Worm (Caenorhabditis elegans) whole organism, L1 larva: ENCODE measurements around the gene nos-3.

Experiments
- C04F5.9 ChIP-seq: sonication (generic microtip); optimal IDR thresholded peaks from 2 replicates; lab custom pipeline; 2016; ENCODE audit warnings: missing genetic modification characterization, missing compliant biosample characterization
- C16A3.4 ChIP-seq: fragments of 150-350 bp; optimal IDR thresholded peaks from 2 replicates; lab custom pipeline; 2014; ENCODE audit warnings: missing biosample characterization, missing genetic modification characterization
- C34B4.2 ChIP-seq: sonication (generic microtip); optimal IDR thresholded peaks from 2 replicates; lab custom pipeline; 2017; ENCODE audit warnings: mild to moderate bottlenecking, missing genetic modification characterization, missing compliant biosample characterization
- aha-1 ChIP-seq: fragments of 150-350 bp; optimal IDR thresholded peaks from 2 replicates; lab custom pipeline; 2014; ENCODE audit warnings: missing biosample characterization, missing genetic modification characterization
- aly-2 ChIP-seq: fragments of 150-350 bp; optimal IDR thresholded peaks from 2 replicates; lab custom pipeline; 2014; ENCODE audit warnings: missing biosample characterization, missing genetic modification characterization
- blmp-1 ChIP-seq: fragments of 150-350 bp; optimal IDR thresholded peaks from 2 replicates; lab custom pipeline; 2014; ENCODE audit warnings: missing biosample characterization, missing genetic modification characterization
- ceh-63 ChIP-seq: fragments of 200-800 bp; sonication (Bioruptor generic); optimal IDR thresholded peaks from 2 replicates; lab custom pipeline; 2018; ENCODE audit warnings: mild to moderate bottlenecking, missing genetic modification characterization, missing compliant biosample characterization
- ceh-8 ChIP-seq: fragments of 200-800 bp; sonication (Bioruptor generic); optimal IDR thresholded peaks from 2 replicates; lab custom pipeline; 2018; ENCODE audit warnings: mild to moderate bottlenecking, missing genetic modification characterization, moderate library complexity, missing compliant biosample characterization
- ceh-82 ChIP-seq, 3 experiments: fragments of 150-350 bp in 1 of 3; sonication (generic microtip) in 2 of 3; optimal IDR thresholded peaks; 2 replicates each; lab custom pipeline; 2014 to 2017; ENCODE audit warnings: missing biosample characterization in 3 of 3, missing genetic modification characterization in 3 of 3
- ceh-90 ChIP-seq: sonication (generic microtip); optimal IDR thresholded peaks from 2 replicates; lab custom pipeline; 2016; ENCODE audit warnings: missing genetic modification characterization, missing compliant biosample characterization
- ces-1 ChIP-seq: fragments of 150-350 bp; optimal IDR thresholded peaks from 2 replicates; lab custom pipeline; 2014; ENCODE audit warnings: missing biosample characterization, missing genetic modification reagents, missing genetic modification characterization
- dpl-1 ChIP-seq, 3 experiments: fragments of 150-350 bp in 2 of 3; sonication (generic microtip) in 1 of 3; optimal IDR thresholded peaks; 2 replicates each; lab custom pipeline; 2014 to 2017; ENCODE audit warnings: missing biosample characterization in 3 of 3, missing genetic modification characterization in 3 of 3, missing genetic modification reagents in 3 of 3
- efl-1 ChIP-seq, 4 experiments: fragments of 150-350 bp; optimal IDR thresholded peaks in 3 of 4; peaks in 1 of 4; 1 replicate in 1 of 4; 2 replicates in 3 of 4; lab custom pipeline; 2014; ENCODE audit warnings: missing biosample characterization in 2 of 4, missing genetic modification characterization in 2 of 4, missing genetic modification reagents in 2 of 4
- egl-27 ChIP-seq, 2 experiments: fragments of 150-350 bp in 1 of 2; sonication (generic microtip); optimal IDR thresholded peaks; 3 replicates each; lab custom pipeline; 2017 to 2018; ENCODE audit warnings: missing biosample characterization in 2 of 2, missing genetic modification characterization in 2 of 2, missing genetic modification reagents in 2 of 2
- elt-2 ChIP-seq: sonication (generic microtip); optimal IDR thresholded peaks from 2 replicates; lab custom pipeline; 2016; ENCODE audit warnings: missing genetic modification characterization, mild to moderate bottlenecking, inconsistent platforms, missing compliant biosample characterization, missing genetic modification reagents
- fkh-10 ChIP-seq: sonication (generic microtip); optimal IDR thresholded peaks from 2 replicates; lab custom pipeline; 2017; ENCODE audit warnings: missing biosample characterization, missing genetic modification reagents, missing genetic modification characterization
- fkh-4 ChIP-seq: sonication (generic microtip); optimal IDR thresholded peaks from 2 replicates; lab custom pipeline; 2016; ENCODE audit warnings: missing compliant biosample characterization, missing genetic modification characterization, borderline replicate concordance
- fos-1 ChIP-seq: fragments of 150-350 bp; optimal IDR thresholded peaks from 2 replicates; lab custom pipeline; 2014; ENCODE audit warnings: missing biosample characterization, missing genetic modification characterization
- hpl-2 ChIP-seq: fragments of 150-350 bp; optimal IDR thresholded peaks from 2 replicates; lab custom pipeline; 2014; ENCODE audit warnings: missing biosample characterization, missing genetic modification reagents, missing genetic modification characterization
- irx-1 ChIP-seq: sonication (generic microtip); optimal IDR thresholded peaks from 2 replicates; lab custom pipeline; 2016; ENCODE audit warnings: missing genetic modification characterization, missing compliant biosample characterization
- isw-1 ChIP-seq: fragments of 200-800 bp; sonication (Bioruptor generic); IDR thresholded peaks from 2 replicates; pipeline ENCODE4 v1.3.6; 2022; ENCODE audit warnings: missing genetic modification characterization, missing compliant biosample characterization
- jun-1 ChIP-seq: fragments of 150-350 bp; optimal IDR thresholded peaks from 2 replicates; lab custom pipeline; 2014; ENCODE audit warnings: missing biosample characterization, missing genetic modification reagents, missing genetic modification characterization
- lin-13 ChIP-seq: fragments of 150-350 bp; optimal IDR thresholded peaks from 2 replicates; lab custom pipeline; 2014; ENCODE audit warnings: missing biosample characterization, missing genetic modification reagents, missing genetic modification characterization
- lin-35 ChIP-seq, 2 experiments: fragments of 150-350 bp; optimal IDR thresholded peaks; 2 replicates each; lab custom pipeline; 2014; ENCODE audit warnings: missing biosample characterization in 2 of 2, missing genetic modification characterization in 2 of 2, missing genetic modification reagents in 2 of 2
- lin-39 ChIP-seq: fragments of 150-350 bp; optimal IDR thresholded peaks from 2 replicates; lab custom pipeline; 2014; ENCODE audit warnings: missing biosample characterization, missing genetic modification reagents, missing genetic modification characterization
- lsy-2 ChIP-seq, 2 experiments: fragments of 150-350 bp; optimal IDR thresholded peaks; 2 replicates each; lab custom pipeline; 2014; ENCODE audit warnings: missing biosample characterization in 2 of 2, missing genetic modification characterization in 2 of 2
- mdl-1 ChIP-seq, 2 experiments: fragments of 150-350 bp; optimal IDR thresholded peaks; 2 replicates each; lab custom pipeline; 2014 to 2017; ENCODE audit warnings: missing biosample characterization in 2 of 2, missing genetic modification characterization in 2 of 2, inconsistent platforms in 1 of 2
- mef-2 ChIP-seq: fragments of 150-350 bp; optimal IDR thresholded peaks from 2 replicates; lab custom pipeline; 2014; ENCODE audit warnings: missing biosample characterization, missing genetic modification characterization
- mep-1 ChIP-seq: fragments of 150-350 bp; optimal IDR thresholded peaks from 2 replicates; lab custom pipeline; 2014; ENCODE audit warnings: missing biosample characterization, missing genetic modification characterization
- nhr-12 ChIP-seq: sonication (generic microtip); optimal IDR thresholded peaks from 2 replicates; lab custom pipeline; 2017; ENCODE audit warnings: missing biosample characterization, missing genetic modification characterization
- nhr-19 ChIP-seq: fragments of 200-800 bp; sonication (Bioruptor generic); conservative IDR thresholded peaks from 2 replicates; pipeline ENCODE4 v1.3.6; 2022; ENCODE audit warnings: missing genetic modification characterization, missing compliant biosample characterization
- nhr-20 ChIP-seq: sonication (generic microtip); optimal IDR thresholded peaks from 2 replicates; lab custom pipeline; 2016; ENCODE audit warnings: mild to moderate bottlenecking, missing genetic modification characterization, missing compliant biosample characterization
- nhr-237 ChIP-seq: fragments of 150-350 bp; optimal IDR thresholded peaks from 2 replicates; lab custom pipeline; 2014; ENCODE audit warnings: missing biosample characterization, missing genetic modification characterization
- nhr-71 ChIP-seq: sonication (generic microtip); optimal IDR thresholded peaks from 2 replicates; lab custom pipeline; 2016; ENCODE audit warnings: mild to moderate bottlenecking, missing genetic modification characterization, moderate library complexity, missing compliant biosample characterization
- nhr-76 ChIP-seq: sonication (generic microtip); optimal IDR thresholded peaks from 2 replicates; lab custom pipeline; 2017; ENCODE audit warnings: missing biosample characterization, missing genetic modification characterization
- nhr-84 ChIP-seq: sonication (generic microtip); optimal IDR thresholded peaks from 2 replicates; lab custom pipeline; 2017; ENCODE audit warnings: missing biosample characterization, missing genetic modification characterization
- pax-3 ChIP-seq: fragments of 200-800 bp; sonication (Bioruptor generic); optimal IDR thresholded peaks from 2 replicates; lab custom pipeline; 2018; ENCODE audit warnings: mild to moderate bottlenecking, missing genetic modification characterization, moderate library complexity, missing compliant biosample characterization
- pqm-1 ChIP-seq: sonication (generic microtip); optimal IDR thresholded peaks from 3 replicates; lab custom pipeline; 2017; ENCODE audit warnings: missing biosample characterization, missing genetic modification characterization
- rnt-1 ChIP-seq: sonication (generic microtip); optimal IDR thresholded peaks from 2 replicates; lab custom pipeline; 2016; ENCODE audit warnings: mild to moderate bottlenecking, missing genetic modification characterization, moderate library complexity, missing compliant biosample characterization
- skn-1 ChIP-seq: fragments of 150-350 bp; optimal IDR thresholded peaks from 2 replicates; lab custom pipeline; 2014; ENCODE audit warnings: missing biosample characterization, missing genetic modification characterization
- snu-23 ChIP-seq: sonication (generic microtip); optimal IDR thresholded peaks from 2 replicates; lab custom pipeline; 2016; ENCODE audit warnings: missing genetic modification characterization, missing compliant biosample characterization
- sptf-1 ChIP-seq: fragments of 150-350 bp; optimal IDR thresholded peaks from 2 replicates; lab custom pipeline; 2014; ENCODE audit warnings: missing biosample characterization, missing genetic modification characterization
- sup-37 ChIP-seq: fragments of 200-800 bp; sonication (Bioruptor generic); optimal IDR thresholded peaks from 2 replicates; lab custom pipeline; 2018; ENCODE audit warnings: mild to moderate bottlenecking, missing genetic modification characterization, missing compliant biosample characterization
- tbx-2 ChIP-seq: sonication (generic microtip); optimal IDR thresholded peaks from 2 replicates; lab custom pipeline; 2016; ENCODE audit warnings: missing genetic modification characterization, missing compliant biosample characterization
- tlp-1 ChIP-seq: fragments of 150-350 bp; optimal IDR thresholded peaks from 2 replicates; lab custom pipeline; 2014; ENCODE audit warnings: missing biosample characterization, missing genetic modification characterization
- unc-130 ChIP-seq: fragments of 150-350 bp; optimal IDR thresholded peaks from 2 replicates; lab custom pipeline; 2017; ENCODE audit warnings: missing biosample characterization, missing genetic modification characterization, inconsistent platforms
- unc-30 ChIP-seq: sonication (generic microtip); optimal IDR thresholded peaks from 2 replicates; lab custom pipeline; 2017; ENCODE audit warnings: missing biosample characterization, missing genetic modification characterization
- unc-98 ChIP-seq: fragments of 200-800 bp; sonication (Bioruptor generic); IDR thresholded peaks from 2 replicates; pipeline ENCODE4 v1.3.6; 2022; ENCODE audit warnings: missing genetic modification characterization, missing compliant biosample characterization
- vab-15 ChIP-seq: sonication (generic microtip); optimal IDR thresholded peaks from 2 replicates; lab custom pipeline; 2017; ENCODE audit warnings: missing genotype, mild to moderate bottlenecking, missing genetic modification characterization, missing compliant biosample characterization
- xbp-1 ChIP-seq: sonication (generic microtip); optimal IDR thresholded peaks from 2 replicates; lab custom pipeline; 2016; ENCODE audit warnings: missing genetic modification characterization, missing compliant biosample characterization
- zag-1 ChIP-seq: fragments of 150-350 bp; optimal IDR thresholded peaks from 2 replicates; lab custom pipeline; 2014; ENCODE audit warnings: missing biosample characterization, missing genetic modification characterization
- zip-4 ChIP-seq: fragments of 200-800 bp; sonication (Bioruptor generic); optimal IDR thresholded peaks from 2 replicates; lab custom pipeline; 2018; ENCODE audit warnings: mild to moderate bottlenecking, missing genetic modification characterization, moderate library complexity, missing compliant biosample characterization

nos-3 gene

ce11 chrII:9787395-9788152 lies 41.5 kb downstream of the nos-3 start, which contains the start of gene cyp-13A2 (continued):
- TF ChIP-seq jun-1 (tag; lab: Kevin White, UChicago) (no peak), ceh-63 (no peak), mef-2 (tag; lab: Kevin White, UChicago) (no peak), isw-1 (GFP tag; lab: Robert Waterston, UW) (no peak), nhr-20 (tag; lab: Kevin White, UChicago) (peak; percentile 88), sup-37 (GFP tag; lab: Kevin White, UChicago) (no peak), aha-1 (tag; lab: Kevin White, UChicago) (no peak), nhr-84 (no peak), zag-1 (tag; lab: Kevin White, UChicago) (no peak), skn-1 (tag; lab: Kevin White, UChicago) (no peak), fos-1 (tag; lab: Kevin White, UChicago) (peak; percentile 36), egl-27 (tag; optimal IDR thresholded peaks at IDR 0.05; lab: Kevin White, UChicago) (peak; percentile 27 to 59), nhr-19 (peak; percentile 50), lin-35 (GFP tag; optimal IDR thresholded peaks at IDR 0.05; lab: Kevin White, UChicago) (peak; percentile 10 to 29), unc-98 (GFP tag; lab: Robert Waterston, UW) (no peak), elt-2 (peak; percentile 72), nhr-12 (no peak), irx-1 (tag; lab: Kevin White, UChicago) (peak; percentile 23), lsy-2 (tag; optimal IDR thresholded peaks at IDR 0.05; lab: Kevin White, UChicago) (peak; percentile 47 to 62), fkh-4 (no peak), unc-30 (tag; lab: Kevin White, UChicago) (no peak), dpl-1 (GFP tag; optimal IDR thresholded peaks at IDR 0.05; lab: Kevin White, UChicago) (peak in 2 of 3 experiments; percentile 16 to 32), blmp-1 (tag; lab: Kevin White, UChicago) (peak; percentile 76), efl-1 (optimal IDR thresholded peaks at IDR 0.05; lab: Kevin White, UChicago) (peak; percentile 32 to 52), efl-1 (GFP tag; optimal IDR thresholded peaks at IDR 0.05 in 1 of 2; lab: Kevin White, UChicago) (peak in 1 of 2 experiments; percentile 90), C16A3.4 (tag; lab: Kevin White, UChicago) (peak; percentile 8), nhr-76 (no peak), C04F5.9 (tag; lab: Kevin White, UChicago) (no peak), lin-39 (tag; lab: Kevin White, UChicago) (peak; percentile 65), vab-15 (tag; lab: Kevin White, UChicago) (no peak), ceh-82 (tag; optimal IDR thresholded peaks at IDR 0.05; lab: Kevin White, UChicago) (no peak), ceh-8 (GFP tag; lab: Kevin White, UChicago) (no peak), tbx-2 (tag; lab: Kevin White, UChicago) (no peak), ces-1 (no peak), sptf-1 (tag; lab: Kevin White, UChicago) (no peak), nhr-237 (tag; lab: Kevin White, UChicago) (no peak), tlp-1 (tag; lab: Kevin White, UChicago) (peak; percentile 61), nhr-71 (tag; lab: Kevin White, UChicago) (peak; percentile 82), aly-2 (tag; lab: Kevin White, UChicago) (no peak), pqm-1 (tag; lab: Kevin White, UChicago) (no peak), unc-130 (tag; lab: Kevin White, UChicago) (no peak), C34B4.2 (tag; lab: Kevin White, UChicago) (no peak), hpl-2 (no peak), mdl-1 (tag; optimal IDR thresholded peaks at IDR 0.05; lab: Kevin White, UChicago) (peak in 1 of 2 experiments; percentile 48), xbp-1 (tag; lab: Kevin White, UChicago) (no peak), rnt-1 (tag; lab: Kevin White, UChicago) (peak; percentile 75), pax-3 (tag; lab: Kevin White, UChicago) (no peak), fkh-10 (GFP tag; lab: Kevin White, UChicago) (no peak), zip-4 (GFP tag; lab: Kevin White, UChicago) (no peak), mep-1 (peak; percentile 45), snu-23 (GFP tag; lab: Kevin White, UChicago) (peak; percentile 65), lin-13 (GFP tag; lab: Kevin White, UChicago) (no peak), ceh-90 (tag; lab: Kevin White, UChicago) (no peak)
